Fruit fly (Drosophila melanogaster) whole organism, adult: ENCODE results near the gene scyl.

ENCODE experiments used
- CG11617 ChIP-seq: fragments of 200-800 bp; sonication (Bioruptor generic); optimal IDR thresholded peaks from 2 replicates; lab custom pipeline; 2017; ENCODE audit warnings: mild to moderate bottlenecking, missing biosample characterization, missing genetic modification reagents, missing genetic modification characterization
- CG12768 ChIP-seq: fragments of 200-800 bp; sonication (Bioruptor generic); optimal IDR thresholded peaks from 2 replicates; lab custom pipeline; 2017; ENCODE audit warnings: missing biosample characterization, missing genetic modification characterization, mild to moderate bottlenecking, moderate library complexity, missing genetic modification reagents
- CG14711 ChIP-seq: fragments of 200-800 bp; sonication (Bioruptor generic); optimal IDR thresholded peaks from 2 replicates; lab custom pipeline; 2018; ENCODE audit warnings: missing biosample characterization, mild to moderate bottlenecking, missing genetic modification characterization, moderate library complexity
- CG1620 ChIP-seq: fragments of 200-800 bp; sonication (Bioruptor generic); optimal IDR thresholded peaks from 2 replicates; lab custom pipeline; 2016; ENCODE audit warnings: missing biosample characterization, missing genetic modification characterization
- CG33017 ChIP-seq: fragments of 200-800 bp; sonication (Bioruptor generic); optimal IDR thresholded peaks from 2 replicates; lab custom pipeline; 2018; ENCODE audit warnings: missing biosample characterization, mild to moderate bottlenecking, missing genetic modification characterization, moderate library complexity
- CG5204 ChIP-seq: fragments of 200-800 bp; sonication (Bioruptor generic); optimal IDR thresholded peaks from 2 replicates; lab custom pipeline; 2016; ENCODE audit warnings: missing biosample characterization, missing genetic modification characterization
- CG7045 ChIP-seq: fragments of 200-800 bp; sonication (Bioruptor generic); optimal IDR thresholded peaks from 2 replicates; lab custom pipeline; 2017; ENCODE audit warnings: missing biosample characterization, mild to moderate bottlenecking, missing genetic modification characterization
- CG7101 ChIP-seq: fragments of 200-800 bp; sonication (Bioruptor generic); optimal IDR thresholded peaks from 2 replicates; lab custom pipeline; 2018; ENCODE audit warnings: missing biosample characterization, mild to moderate bottlenecking, missing genetic modification characterization, moderate library complexity
- Clk ChIP-seq: fragments of 200-800 bp; sonication (Bioruptor generic); optimal IDR thresholded peaks from 2 replicates; lab custom pipeline; 2017; ENCODE audit warnings: missing biosample characterization, missing genetic modification characterization
- Crg-1 ChIP-seq: fragments of 200-800 bp; sonication (Bioruptor generic); optimal IDR thresholded peaks from 2 replicates; lab custom pipeline; 2016; ENCODE audit warnings: missing biosample characterization, missing genetic modification characterization
- Hr96 ChIP-seq: fragments of 200-800 bp; sonication (Bioruptor generic); optimal IDR thresholded peaks from 2 replicates; lab custom pipeline; 2016; ENCODE audit warnings: missing biosample characterization, missing genetic modification characterization
- Mnt ChIP-seq: fragments of 200-800 bp; sonication (Bioruptor generic); optimal IDR thresholded peaks from 2 replicates; lab custom pipeline; 2016; ENCODE audit warnings: missing biosample characterization, mild to moderate bottlenecking, missing genetic modification characterization
- bab1 ChIP-seq: fragments of 200-800 bp; sonication (Bioruptor generic); optimal IDR thresholded peaks from 3 replicates; lab custom pipeline; 2019; ENCODE audit warnings: missing biosample characterization, mild to moderate bottlenecking, missing genetic modification characterization, moderate library complexity
- cic ChIP-seq: fragments of 200-800 bp; sonication (Bioruptor generic); optimal IDR thresholded peaks from 2 replicates; lab custom pipeline; 2017; ENCODE audit warnings: missing biosample characterization, mild to moderate bottlenecking, missing genetic modification characterization, moderate library complexity
- cnc ChIP-seq, 2 experiments: fragments of >200 bp; optimal IDR thresholded peaks; 2 replicates each; lab custom pipeline; 2017
- kay ChIP-seq: fragments of 200-800 bp; sonication (Bioruptor generic); peaks from one replicate; lab custom pipeline; 2016; ENCODE audit warnings: missing biosample characterization, missing genetic modification characterization, borderline replicate concordance
- ovo ChIP-seq: fragments of 200-800 bp; sonication (Bioruptor generic); optimal IDR thresholded peaks from 2 replicates; lab custom pipeline; 2016; ENCODE audit warnings: missing biosample characterization, missing genetic modification characterization
- pad ChIP-seq: fragments of 200-800 bp; sonication (Bioruptor generic); optimal IDR thresholded peaks from 3 replicates; lab custom pipeline; 2017; ENCODE audit warnings: missing biosample characterization, missing genetic modification characterization, mild to moderate bottlenecking, moderate library complexity, missing genetic modification reagents
- tj ChIP-seq: fragments of 200-800 bp; sonication (Bioruptor generic); optimal IDR thresholded peaks from 3 replicates; lab custom pipeline; 2017; ENCODE audit warnings: missing biosample characterization, mild to moderate bottlenecking, missing genetic modification characterization, moderate library complexity
- toe ChIP-seq: fragments of 200-800 bp; sonication (Bioruptor generic); optimal IDR thresholded peaks from 2 replicates; lab custom pipeline; 2016; ENCODE audit warnings: missing biosample characterization, missing genetic modification characterization

The scyl gene

dm6 chr3L:11251721-11252423, at the start of gene scyl:
Gene scyl, plus strand, starts transcription at chr3L:11252307.
- TF ChIP-seq pad (GFP tag; lab: Kevin White, UChicago) (peak; percentile 39), toe (no peak), Crg-1 (GFP tag; lab: Kevin White, UChicago) (peak; percentile 54), Clk (no peak), CG7101 (tag; lab: Kevin White, UChicago) (peak; percentile 54), CG14711 (tag; lab: Kevin White, UChicago) (peak; percentile 37), bab1 (GFP tag; lab: Kevin White, UChicago) (peak; percentile 82), CG33017 (tag; lab: Kevin White, UChicago) (peak; percentile 51), cic (peak; percentile 73), CG7045 (GFP tag; lab: Kevin White, UChicago) (no peak), CG1620 (GFP tag; lab: Kevin White, UChicago) (peak; percentile 9), cnc (optimal IDR thresholded peaks at IDR 0.05; lab: Kevin White, UChicago) (no peak), tj (GFP tag; lab: Kevin White, UChicago) (peak; percentile 79), kay (GFP tag; lab: Kevin White, UChicago) (no peak), ovo (GFP tag; lab: Kevin White, UChicago) (peak; percentile 46), Mnt (peak; percentile 92), CG12768 (GFP tag; lab: Kevin White, UChicago) (peak; percentile 74), Hr96 (GFP tag; lab: Kevin White, UChicago) (peak; percentile 44), CG11617 (peak; percentile 35), CG5204 (GFP tag; lab: Kevin White, UChicago) (no peak)

- TF ChIP-seq Clk (no peak), tj (GFP tag; lab: Kevin White, UChicago) (peak; percentile 96), CG7045 (GFP tag; lab: Kevin White, UChicago) (no peak), Crg-1 (GFP tag; lab: Kevin White, UChicago) (no peak), cnc (optimal IDR thresholded peaks at IDR 0.05; lab: Kevin White, UChicago) (no peak), CG1620 (GFP tag; lab: Kevin White, UChicago) (no peak), pad (GFP tag; lab: Kevin White, UChicago) (no peak)
These were observed 48.2 kb upstream of the scyl start for dm6 chr3L:11203820-11204449.

dm6 chr3L:11204852-11205251, 47.3 kb upstream of the scyl start:
- peak; percentile 29 for TF ChIP-seq kay (GFP tag; lab: Kevin White, UChicago)
- TF ChIP-seq CG5204 (GFP tag; lab: Kevin White, UChicago) = no peak
- peak; percentile 6 for TF ChIP-seq CG7101 (tag; lab: Kevin White, UChicago)

dm6 chr3L:11205608-11206336, 46.3 kb upstream of the scyl start, which contains the start of gene Plod:
Gene Plod, minus strand, starts transcription at chr3L:11206016.
- peak; percentile 49 for TF ChIP-seq CG7101 (tag; lab: Kevin White, UChicago)
- peak; percentile 58 for TF ChIP-seq ovo (GFP tag; lab: Kevin White, UChicago)
- TF ChIP-seq CG14711 (tag; lab: Kevin White, UChicago) = no peak
- TF ChIP-seq cic = no peak
- TF ChIP-seq tj (GFP tag; lab: Kevin White, UChicago) = peak; percentile 38
- no peak for TF ChIP-seq toe
- peak; percentile 55 for TF ChIP-seq Mnt
- peak; percentile 30 for TF ChIP-seq CG11617
- no peak for TF ChIP-seq CG1620 (GFP tag; lab: Kevin White, UChicago)
- no peak for TF ChIP-seq CG33017 (tag; lab: Kevin White, UChicago)

- TF ChIP-seq ovo (GFP tag; lab: Kevin White, UChicago) = peak; percentile 26
- TF ChIP-seq CG7101 (tag; lab: Kevin White, UChicago) = peak; percentile 77
- TF ChIP-seq CG1620 (GFP tag; lab: Kevin White, UChicago) = peak; percentile 55
- peak; percentile 58 for TF ChIP-seq Crg-1 (GFP tag; lab: Kevin White, UChicago)
- TF ChIP-seq CG12768 (GFP tag; lab: Kevin White, UChicago) = peak; percentile 64
- peak; percentile 18 for TF ChIP-seq tj (GFP tag; lab: Kevin White, UChicago)
- peak in 1 of 2 experiments; percentile 79 for TF ChIP-seq cnc (optimal IDR thresholded peaks at IDR 0.05; lab: Kevin White, UChicago)
- TF ChIP-seq Clk = peak; percentile 10
- peak; percentile 43 for TF ChIP-seq CG7045 (GFP tag; lab: Kevin White, UChicago)
- peak; percentile 57 for TF ChIP-seq CG14711 (tag; lab: Kevin White, UChicago)
- peak; percentile 99 for TF ChIP-seq kay (GFP tag; lab: Kevin White, UChicago)
- peak; percentile 77 for TF ChIP-seq cic
- TF ChIP-seq CG33017 (tag; lab: Kevin White, UChicago) = peak; percentile 4
- peak; percentile 60 for TF ChIP-seq pad (GFP tag; lab: Kevin White, UChicago)
- TF ChIP-seq Mnt = peak; percentile 83
- no peak for TF ChIP-seq toe
- peak; percentile 58 for TF ChIP-seq CG11617
- TF ChIP-seq CG5204 (GFP tag; lab: Kevin White, UChicago) = no peak
- TF ChIP-seq bab1 (GFP tag; lab: Kevin White, UChicago) = peak; percentile 72
- TF ChIP-seq Hr96 (GFP tag; lab: Kevin White, UChicago) = no peak
These were observed 41.6 kb upstream of the scyl start, which contains the start of the genes Ube3a and CG7600 for dm6 chr3L:11210517-11210916. Gene Ube3a, minus strand, starts transcription at chr3L:11210583. Gene CG7600, plus strand, starts transcription at chr3L:11210786.
